Fruit fly (Drosophila melanogaster): ENCODE data around the gene Naglu.

Naglu gene

DNA sequence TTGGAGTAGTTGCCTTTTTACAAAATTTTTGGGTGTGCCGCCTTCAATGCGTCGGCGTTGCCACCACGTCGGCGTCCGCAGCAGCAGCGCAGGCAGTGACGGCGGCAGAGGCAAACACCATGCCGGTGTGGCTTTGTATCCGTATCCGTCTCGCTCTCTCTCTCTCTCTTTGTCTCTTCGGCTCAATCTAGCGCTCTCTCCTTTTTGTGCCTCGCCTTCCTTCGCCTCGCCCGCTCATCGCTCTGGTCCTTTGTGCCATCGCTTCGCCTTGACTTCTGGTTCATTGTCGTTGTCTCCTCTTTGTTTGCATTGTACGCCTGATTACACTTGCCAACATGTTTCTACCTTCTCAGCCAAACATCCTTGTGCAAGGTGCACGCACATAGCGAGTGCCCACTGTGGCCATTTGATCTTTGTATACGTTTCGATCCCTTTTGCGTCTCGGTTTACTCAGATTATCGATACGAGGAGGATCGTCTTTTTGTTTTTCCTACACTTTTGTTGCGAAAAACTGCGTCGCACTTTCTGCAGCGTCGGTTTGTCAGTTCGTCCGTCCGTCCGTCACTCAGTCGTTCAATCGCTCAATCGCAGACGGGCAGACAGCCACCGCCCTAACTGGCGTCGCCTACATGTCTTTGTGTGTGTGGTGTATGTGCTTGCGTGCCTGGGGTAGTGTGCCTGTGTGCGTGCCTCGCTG, 4.8 kb upstream of the Naglu start (continued):
- TF ChIP-seq chm (GFP tag; IDR thresholded peaks at IDR 0.05) (peak; percentile 47), CG4854 (GFP tag; optimal IDR thresholded peaks at IDR 0.05) (no peak), CG3995 (GFP tag; optimal IDR thresholded peaks at IDR 0.05) (no peak), Hmx (GFP tag; optimal IDR thresholded peaks at IDR 0.05) (no peak), pfk (GFP tag; optimal IDR thresholded peaks at IDR 0.05) (no peak), hkb (optimal IDR thresholded peaks at IDR 0.05) (no peak), hkb (GFP tag; IDR thresholded peaks at IDR 0.05) (no peak), sqz (GFP tag; optimal IDR thresholded peaks at IDR 0.05) (no peak), YL-1 (GFP tag; optimal IDR thresholded peaks at IDR 0.05) (peak; percentile 17), row (GFP tag; IDR thresholded peaks at IDR 0.05) (peak; percentile 44; the same call in 2 of the 3 replicates), wdn (GFP tag; IDR thresholded peaks at IDR 0.05) (no peak), CG32532 (GFP tag; IDR thresholded peaks at IDR 0.05) (0 out of 2 replicates have a peak, but pooled peaks have one; percentile 41), org-1 (GFP tag; optimal IDR thresholded peaks at IDR 0.05) (no peak), Dfd (GFP tag; optimal IDR thresholded peaks at IDR 0.05) (no peak), CG2129 (GFP tag; IDR thresholded peaks at IDR 0.05; ENCODE audit: partially characterized antibody) (no peak), stc (GFP tag; IDR thresholded peaks at IDR 0.05) (no peak), pzg (GFP tag; optimal IDR thresholded peaks at IDR 0.05) (peak; percentile 11), Ada2b (GFP tag; IDR thresholded peaks at IDR 0.05) (no peak), CG13894 (tag; optimal IDR thresholded peaks at IDR 0.05) (no peak), trh (GFP tag; optimal IDR thresholded peaks at IDR 0.05) (no peak), insv (GFP tag; optimal IDR thresholded peaks at IDR 0.05) (no peak), CG1792 (GFP tag; optimal IDR thresholded peaks at IDR 0.05) (no peak), kay (GFP tag; optimal IDR thresholded peaks at IDR 0.05) (no peak), Sin3A (optimal IDR thresholded peaks at IDR 0.05) (no peak), Atf-2 (GFP tag; optimal IDR thresholded peaks at IDR 0.05) (no peak), Elba2 (GFP tag; optimal IDR thresholded peaks at IDR 0.05) (no peak), gro (GFP tag; optimal IDR thresholded peaks at IDR 0.05) (peak; percentile 24), CG3726 (GFP tag; IDR thresholded peaks at IDR 0.05) (no peak), CG18476 (GFP tag; optimal IDR thresholded peaks at IDR 0.05) (no peak), gem (tag; optimal IDR thresholded peaks at IDR 0.05) (peak; percentile 1), CG11093 (GFP tag; IDR thresholded peaks at IDR 0.05) (no peak), jing (GFP tag; optimal IDR thresholded peaks at IDR 0.05) (no peak), ap (GFP tag; IDR thresholded peaks at IDR 0.05) (no peak), E2f2 (GFP tag; IDR thresholded peaks at IDR 0.05) (peak; percentile 67), CG8388 (GFP tag; optimal IDR thresholded peaks at IDR 0.05) (no peak), disco-r (GFP tag; optimal IDR thresholded peaks at IDR 0.05) (no peak), Meics (GFP tag; optimal IDR thresholded peaks at IDR 0.05) (peak; percentile 36), Hr51 (GFP tag; optimal IDR thresholded peaks at IDR 0.05) (no peak), lab (GFP tag; optimal IDR thresholded peaks at IDR 0.05) (no peak), Trl (optimal IDR thresholded peaks at IDR 0.05) (peak; percentile 73 to 90), Trl (GFP tag; optimal IDR thresholded peaks at IDR 0.05) (peak; percentile 50), CG2116 (GFP tag; optimal IDR thresholded peaks at IDR 0.05) (peak; percentile 14), Sry-β (GFP tag; optimal IDR thresholded peaks at IDR 0.05) (no peak), oc (tag; optimal IDR thresholded peaks at IDR 0.05) (no peak), mld (GFP tag; IDR thresholded peaks at IDR 0.05; ENCODE audit: partially characterized antibody) (no peak), dan (GFP tag; IDR thresholded peaks at IDR 0.05) (no peak), fu2 (GFP tag; optimal IDR thresholded peaks at IDR 0.05) (no peak), vfl (GFP tag; optimal IDR thresholded peaks at IDR 0.05) (no peak), Abd-B (GFP tag; optimal IDR thresholded peaks at IDR 0.05) (no peak), CkIIα-i1 (GFP tag; IDR thresholded peaks at IDR 0.05) (no peak), gcm (GFP tag; optimal IDR thresholded peaks at IDR 0.05) (peak; percentile 21), pnt (GFP tag; optimal IDR thresholded peaks at IDR 0.05) (no peak)

Measured in whole organism, embryonic.